Fruit fly (Drosophila melanogaster): Measurements from ENCODE around the gene Sms.

dm6 chr3L:12265526-12266342 is 11.3 kb downstream of the Sms start:
- TF ChIP-seq Myc (optimal IDR thresholded peaks at IDR 0.05): no peak
- TF ChIP-seq psq (optimal IDR thresholded peaks at IDR 0.05): no peak
- no peak for TF ChIP-seq Sin3A (optimal IDR thresholded peaks at IDR 0.05)
- TF ChIP-seq insv (optimal IDR thresholded peaks at IDR 0.05): no peak
- no peak for TF ChIP-seq ttk (optimal IDR thresholded peaks at IDR 0.05)

All from Kc167 (cell line).